Fruit fly (Drosophila melanogaster) whole organism, wandering third instar larva: ENCODE results near the gene CG15458.

Source experiments
- CG32264 ChIP-seq: fragments of 200-800 bp; sonication (Bioruptor generic); optimal IDR thresholded peaks from 2 replicates; lab custom pipeline; 2016; ENCODE audit warnings: missing biosample characterization, missing genetic modification characterization
- Dif ChIP-seq: fragments of 200-275, 200-300 bp; sonication (Bioruptor generic); optimal IDR thresholded peaks from 2 replicates; lab custom pipeline; 2018; ENCODE audit warnings: missing biosample characterization, missing genetic modification characterization; ENCODE audit not compliant: partially characterized antibody
- Hr78 ChIP-seq: fragments of >200 bp; optimal IDR thresholded peaks from 2 replicates; lab custom pipeline; 2017; ENCODE audit warnings: missing biosample characterization, missing genetic modification characterization
- N ChIP-seq: fragments of >200 bp; optimal IDR thresholded peaks from 2 replicates; lab custom pipeline; 2018; ENCODE audit warnings: missing biosample characterization, missing external identifiers, missing genetic modification characterization
- OdsH ChIP-seq: fragments of 200-800 bp; sonication (Bioruptor generic); optimal IDR thresholded peaks from 2 replicates; lab custom pipeline; 2016; ENCODE audit warnings: missing biosample characterization, mild to moderate bottlenecking, missing genetic modification characterization
- br ChIP-seq: fragments of 200-800 bp; sonication (Bioruptor generic); optimal IDR thresholded peaks from 2 replicates; lab custom pipeline; 2016; ENCODE audit warnings: missing biosample characterization, missing genetic modification characterization
- dl ChIP-seq, 2 experiments: fragments of 175-275, 200-275 bp in 1 of 2; fragments of 200-275 bp in 1 of 2; sonication (Bioruptor generic); optimal IDR thresholded peaks; lab custom pipeline; 2018; ENCODE audit warnings: mild to moderate bottlenecking in 2 of 2, missing biosample characterization in 2 of 2, missing genetic modification characterization in 2 of 2, moderate library complexity in 2 of 2; ENCODE audit not compliant: partially characterized antibody in 2 of 2, insufficient read depth in 1 of 2
- pan ChIP-seq: fragments of >200 bp; optimal IDR thresholded peaks from 2 replicates; lab custom pipeline; 2017
- psq ChIP-seq: fragments of 200-800 bp; sonication (Bioruptor generic); optimal IDR thresholded peaks from 3 replicates; lab custom pipeline; 2017; ENCODE audit warnings: missing biosample characterization, mild to moderate bottlenecking, missing genetic modification characterization, moderate library complexity
- rgr ChIP-seq: fragments of 200-800 bp; sonication (Bioruptor generic); optimal IDR thresholded peaks from 3 replicates; lab custom pipeline; 2016; ENCODE audit warnings: missing biosample characterization, mild to moderate bottlenecking, missing genetic modification characterization

DNA sequence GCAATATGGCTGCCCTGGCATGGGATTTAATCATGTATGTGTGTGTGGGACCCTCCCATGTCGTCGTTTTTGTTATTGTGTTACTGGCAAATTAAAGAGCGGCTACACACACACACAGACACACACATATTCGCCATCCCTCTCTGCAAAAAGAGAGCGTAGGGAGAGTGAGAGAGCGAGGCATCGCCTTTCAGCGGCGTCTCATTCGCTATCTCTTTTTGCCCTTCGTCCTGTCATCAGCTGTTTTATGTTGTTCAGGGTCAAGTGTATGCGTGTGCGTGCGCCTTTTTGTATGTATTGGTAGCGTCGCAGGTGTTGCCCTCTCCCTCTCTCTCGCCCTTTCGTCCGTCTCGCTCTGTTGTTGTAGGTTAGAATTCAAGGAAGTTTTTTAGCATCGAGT lies 22.9 kb upstream of the CG15458 start:
- no peak for TF ChIP-seq br (GFP tag; lab: Kevin White, UChicago)
- no peak for TF ChIP-seq pan (lab: Kevin White, UChicago)
- TF ChIP-seq Hr78 (GFP tag; lab: Kevin White, UChicago) = no peak
- TF ChIP-seq N (GFP tag; lab: Kevin White, UChicago) = no peak
- TF ChIP-seq CG32264 = no peak
- TF ChIP-seq Dif (GFP tag; lab: Kevin White, UChicago) = no peak
- TF ChIP-seq psq (GFP tag; lab: Kevin White, UChicago) = no peak
- no peak for TF ChIP-seq dl (GFP tag; optimal IDR thresholded peaks at IDR 0.05; lab: Kevin White, UChicago; ENCODE audit: insufficient read depth in 1 of 2, partially characterized antibody in 2 of 2)
- TF ChIP-seq rgr (GFP tag; lab: Kevin White, UChicago) = no peak
- TF ChIP-seq OdsH (GFP tag; lab: Kevin White, UChicago) = no peak
